Fruit fly (Drosophila melanogaster): ENCODE data around the gene CG34012.

CG34012 gene

dm6 chr3L:11097982-11098663 lies 11.2 kb downstream of the CG34012 start, which contains the start of the genes Irbp18 and APP-BP1:
TSS of gene Irbp18 (minus strand) at chr3L:11098186.
TSS of gene APP-BP1 (plus strand) at chr3L:11098412.
- peak; percentile 16 for TF ChIP-seq ftz-f1 (GFP tag; optimal IDR thresholded peaks at IDR 0.05)
- TF ChIP-seq CG14441 (GFP tag; IDR thresholded peaks at IDR 0.05), result peak; percentile 87
- TF ChIP-seq chinmo (GFP tag; IDR thresholded peaks at IDR 0.05; ENCODE audit: partially characterized antibody), result 0 out of 4 replicates have a peak, but pooled peaks have one; percentile 4
- TF ChIP-seq twi (tag; optimal IDR thresholded peaks at IDR 0.05), result peak; percentile 77
- peak; percentile 64 for TF ChIP-seq CG3995 (GFP tag; optimal IDR thresholded peaks at IDR 0.05)
- TF ChIP-seq ase (GFP tag; IDR thresholded peaks at IDR 0.05), result peak; percentile 79
- peak; percentile 90 for TF ChIP-seq Ssrp (tag; optimal IDR thresholded peaks at IDR 0.05)
- TF ChIP-seq bab2 (GFP tag; optimal IDR thresholded peaks at IDR 0.05), result peak; percentile 93
- TF ChIP-seq bowl (GFP tag; IDR thresholded peaks at IDR 0.05), result no peak
- peak; percentile 96 for TF ChIP-seq Dip3 (GFP tag; optimal IDR thresholded peaks at IDR 0.05)
- TF ChIP-seq CG12219 (GFP tag; optimal IDR thresholded peaks at IDR 0.05), result peak; percentile 91
- peak; percentile 98 for TF ChIP-seq CG10267 (tag; optimal IDR thresholded peaks at IDR 0.05)
- peak; percentile 78 for TF ChIP-seq CG10274 (GFP tag; optimal IDR thresholded peaks at IDR 0.05)
- TF ChIP-seq Dfd (GFP tag; optimal IDR thresholded peaks at IDR 0.05), result no peak
- peak; percentile 88 for TF ChIP-seq CG6765 (GFP tag; optimal IDR thresholded peaks at IDR 0.05)
- peak; percentile 32; the same call in 1 of the 2 replicates for TF ChIP-seq cas (GFP tag; IDR thresholded peaks at IDR 0.05)
- peak; percentile 84 for TF ChIP-seq trem (tag; optimal IDR thresholded peaks at IDR 0.05)
- peak; percentile 87 for TF ChIP-seq CG34422 (GFP tag; IDR thresholded peaks at IDR 0.05)
- peak; percentile 84 for TF ChIP-seq NC2α (GFP tag; optimal IDR thresholded peaks at IDR 0.05)
- TF ChIP-seq Dref (GFP tag; IDR thresholded peaks at IDR 0.05), result no peak
- TF ChIP-seq fd102C (GFP tag; optimal IDR thresholded peaks at IDR 0.05), result peak; percentile 76
- TF ChIP-seq CG6654 (GFP tag; optimal IDR thresholded peaks at IDR 0.05), result peak; percentile 76
- TF ChIP-seq ranshi (GFP tag; IDR thresholded peaks at IDR 0.05), result peak; percentile 87
- TF ChIP-seq CG11560 (tag; IDR thresholded peaks at IDR 0.05), result peak; percentile 59; the same call in 1 of the 3 replicates
- peak; percentile 96 for TF ChIP-seq CG13775 (GFP tag; optimal IDR thresholded peaks at IDR 0.05)
- peak; percentile 65 for TF ChIP-seq CG11696 (GFP tag; IDR thresholded peaks at IDR 0.05)
- TF ChIP-seq CG3065 (GFP tag; optimal IDR thresholded peaks at IDR 0.05), result peak; percentile 84
- TF ChIP-seq tll (GFP tag; optimal IDR thresholded peaks at IDR 0.05), result peak in 1 of 2 experiments; percentile 37
- peak; percentile 93 for TF ChIP-seq phol (tag; optimal IDR thresholded peaks at IDR 0.05)
- peak; percentile 89 for TF ChIP-seq CG3847 (GFP tag; IDR thresholded peaks at IDR 0.05)
- TF ChIP-seq CG15696 (tag; optimal IDR thresholded peaks at IDR 0.05), result peak; percentile 73
- TF ChIP-seq grau (tag; optimal IDR thresholded peaks at IDR 0.05), result peak; percentile 91
- peak; percentile 93 for TF ChIP-seq pum (GFP tag; optimal IDR thresholded peaks at IDR 0.05)
- peak; percentile 90 for TF ChIP-seq shn (GFP tag; optimal IDR thresholded peaks at IDR 0.05)
- TF ChIP-seq CG10321 (GFP tag; IDR thresholded peaks at IDR 0.05), result peak; percentile 39; the same call in 1 of the 2 replicates
- peak; percentile 97 for TF ChIP-seq CG2120 (GFP tag; optimal IDR thresholded peaks at IDR 0.05)
- peak; percentile 76 for TF ChIP-seq CG15601 (tag; optimal IDR thresholded peaks at IDR 0.05)
- TF ChIP-seq dmrt11E (tag; optimal IDR thresholded peaks at IDR 0.05), result peak; percentile 86
- peak; percentile 92 for TF ChIP-seq CG12155 (GFP tag; optimal IDR thresholded peaks at IDR 0.05)
- peak; percentile 93 for TF ChIP-seq CG15269 (tag; optimal IDR thresholded peaks at IDR 0.05)
- peak; percentile 32; the same call in 1 of the 2 replicates for TF ChIP-seq unc-4 (GFP tag; IDR thresholded peaks at IDR 0.05; ENCODE audit: partially characterized antibody)
- peak; percentile 91 for TF ChIP-seq CG17385 (GFP tag; optimal IDR thresholded peaks at IDR 0.05)
- TF ChIP-seq CG13296 (GFP tag; optimal IDR thresholded peaks at IDR 0.05), result peak; percentile 90
- TF ChIP-seq Atf6 (GFP tag; IDR thresholded peaks at IDR 0.05), result peak; percentile 89
- TF ChIP-seq Bgb (GFP tag; IDR thresholded peaks at IDR 0.05; ENCODE audit: partially characterized antibody), result 0 out of 2 replicates have a peak, but pooled peaks have one; percentile 11
- peak; percentile 92 to 96 for TF ChIP-seq Pdp1 (GFP tag; optimal IDR thresholded peaks at IDR 0.05)
- peak; percentile 91 for TF ChIP-seq scrt (GFP tag; optimal IDR thresholded peaks at IDR 0.05)
- peak; percentile 86 for TF ChIP-seq CG9215 (GFP tag; IDR thresholded peaks at IDR 0.05)
- TF ChIP-seq B-H2 (GFP tag; optimal IDR thresholded peaks at IDR 0.05), result peak; percentile 91
